Worm (Caenorhabditis elegans) whole organism, L4 larva: Measurements from ENCODE around the gene srh-41.

ENCODE experiments used
- F10B5.3 ChIP-seq: sonication (generic microtip); optimal IDR thresholded peaks from 2 replicates; lab custom pipeline; 2016; ENCODE audit warnings: mild to moderate bottlenecking, missing genetic modification characterization, missing compliant biosample characterization
- F26F4.8 ChIP-seq: fragments of 200-800 bp; sonication (Bioruptor generic); conservative IDR thresholded peaks from 2 replicates; pipeline ENCODE4 v1.3.6; 2022; ENCODE audit warnings: missing genetic modification characterization, missing compliant biosample characterization
- F49E8.2 ChIP-seq: sonication (generic microtip); optimal IDR thresholded peaks from 2 replicates; lab custom pipeline; 2016; ENCODE audit warnings: missing compliant biosample characterization, mild to moderate bottlenecking, missing genetic modification characterization, borderline replicate concordance
- T26A8.4 ChIP-seq: fragments of 200-800 bp; sonication (Bioruptor generic); IDR thresholded peaks from 2 replicates; pipeline ENCODE4 v1.3.6; 2022; ENCODE audit warnings: missing genetic modification characterization, missing compliant biosample characterization
- Y48G9A.11 ChIP-seq: fragments of 200-800 bp; sonication (Bioruptor generic); IDR thresholded peaks from 2 replicates; pipeline ENCODE4 v1.3.6; 2022; ENCODE audit warnings: missing genetic modification reagents, missing genetic modification characterization, missing compliant biosample characterization
- ZK337.2 ChIP-seq: fragments of 200-800 bp; sonication (Bioruptor generic); IDR thresholded peaks from 2 replicates; pipeline ENCODE4 v1.3.6; 2022; ENCODE audit warnings: missing genetic modification reagents, missing genetic modification characterization, missing compliant biosample characterization
- ama-1 ChIP-seq: fragments of 150-350 bp; optimal IDR thresholded peaks from 2 replicates; lab custom pipeline; 2014; ENCODE audit warnings: inconsistent platforms, mixed read lengths
- attf-4 ChIP-seq: sonication (generic microtip); optimal IDR thresholded peaks from 3 replicates; lab custom pipeline; 2017; ENCODE audit warnings: missing biosample characterization, missing genetic modification characterization
- ceh-28 ChIP-seq: fragments of 150-350 bp; optimal IDR thresholded peaks from 2 replicates; lab custom pipeline; 2014; ENCODE audit warnings: missing biosample characterization, missing genetic modification reagents, missing genetic modification characterization
- ces-1 ChIP-seq: fragments of 150-350 bp; sonication (generic microtip); optimal IDR thresholded peaks from 4 replicates; lab custom pipeline; 2014; ENCODE audit warnings: missing biosample characterization, missing genetic modification reagents, missing genetic modification characterization
- cey-2 ChIP-seq: sonication (generic microtip); optimal IDR thresholded peaks from 3 replicates; lab custom pipeline; 2017; ENCODE audit warnings: missing genetic modification characterization, mild to moderate bottlenecking, missing compliant biosample characterization, antibody characterized with exemption, borderline replicate concordance; ENCODE audit not compliant: insufficient read depth
- ctbp-1 ChIP-seq: fragments of 200-800 bp; sonication (Bioruptor generic); IDR thresholded peaks from 2 replicates; pipeline ENCODE4 v1.3.6; 2022; ENCODE audit warnings: missing genetic modification reagents, missing genetic modification characterization, missing compliant biosample characterization
- daf-16 ChIP-seq, 3 experiments: sonication (generic microtip); optimal IDR thresholded peaks; 2 replicates each; lab custom pipeline; 2016 to 2017; ENCODE audit warnings: missing genetic modification characterization in 3 of 3, missing genetic modification reagents in 3 of 3, mild to moderate bottlenecking in 2 of 3, missing compliant biosample characterization in 2 of 3, missing biosample characterization in 1 of 3, moderate library complexity in 1 of 3
- dpl-1 ChIP-seq: fragments of 150-350 bp; optimal IDR thresholded peaks from 2 replicates; lab custom pipeline; 2014; ENCODE audit warnings: missing biosample characterization, missing genetic modification reagents, missing genetic modification characterization
- gei-8 ChIP-seq: fragments of 200-800 bp; sonication (Bioruptor generic); optimal IDR thresholded peaks from 2 replicates; lab custom pipeline; 2018; ENCODE audit warnings: mild to moderate bottlenecking, missing genetic modification characterization, missing compliant biosample characterization
- hif-1 ChIP-seq, 2 experiments: sonication (generic microtip); optimal IDR thresholded peaks; 2 replicates each; lab custom pipeline; 2016 to 2017; ENCODE audit warnings: missing compliant biosample characterization in 2 of 2, missing genetic modification characterization in 2 of 2, missing genetic modification reagents in 2 of 2, missing genotype in 2 of 2, mild to moderate bottlenecking in 1 of 2
- hlh-11 ChIP-seq: fragments of 200-800 bp; sonication (Bioruptor generic); optimal IDR thresholded peaks from 2 replicates; lab custom pipeline; 2018; ENCODE audit warnings: mild to moderate bottlenecking, missing genetic modification characterization, missing compliant biosample characterization
- hmg-1.1 ChIP-seq: fragments of 200-800 bp; sonication (Bioruptor generic); IDR thresholded peaks from 2 replicates; pipeline ENCODE4 v1.3.6; 2022; ENCODE audit warnings: missing genetic modification reagents, missing genetic modification characterization, missing compliant biosample characterization
- lin-1 ChIP-seq: fragments of 200-800 bp; sonication (Bioruptor generic); IDR thresholded peaks from 2 replicates; pipeline ENCODE4 v1.3.6; 2022; ENCODE audit warnings: missing genetic modification reagents, missing genetic modification characterization, missing compliant biosample characterization
- lin-38 ChIP-seq: fragments of 200-800 bp; sonication (Bioruptor generic); IDR thresholded peaks from 2 replicates; pipeline ENCODE4 v1.3.6; 2022; ENCODE audit warnings: missing genetic modification reagents, missing genetic modification characterization, missing compliant biosample characterization
- lin-39 ChIP-seq: fragments of 150-350 bp; optimal IDR thresholded peaks from 2 replicates; lab custom pipeline; 2014; ENCODE audit warnings: missing biosample characterization, missing genetic modification reagents, missing genetic modification characterization
- lir-3 ChIP-seq: sonication (generic microtip); optimal IDR thresholded peaks from 2 replicates; lab custom pipeline; 2016; ENCODE audit warnings: mild to moderate bottlenecking, missing genetic modification characterization, missing compliant biosample characterization
- lsy-2 ChIP-seq, 2 experiments: fragments of 150-350 bp in 1 of 2; sonication (generic microtip) in 1 of 2; optimal IDR thresholded peaks; 2 replicates each; lab custom pipeline; 2014 to 2017; ENCODE audit warnings: missing biosample characterization in 2 of 2, missing genetic modification characterization in 2 of 2
- madf-5 ChIP-seq, 2 experiments: fragments of 200-800 bp; sonication (Bioruptor generic); IDR thresholded peaks; 2 replicates each; pipeline ENCODE4 v1.3.6; 2022; ENCODE audit warnings: missing compliant biosample characterization in 2 of 2, missing genetic modification characterization in 2 of 2
- mdl-1 ChIP-seq, 2 experiments: fragments of 150-350 bp in 1 of 2; sonication (generic microtip) in 1 of 2; optimal IDR thresholded peaks; 2 replicates each; lab custom pipeline; 2014 to 2017; ENCODE audit warnings: missing biosample characterization in 2 of 2, missing genetic modification characterization in 2 of 2
- mep-1 ChIP-seq: fragments of 150-350 bp; sonication (generic microtip); optimal IDR thresholded peaks from 3 replicates; lab custom pipeline; 2014; ENCODE audit warnings: missing biosample characterization, missing genetic modification characterization
- mes-2 ChIP-seq: sonication (generic microtip); optimal IDR thresholded peaks from 2 replicates; lab custom pipeline; 2016; ENCODE audit warnings: missing genotype, mild to moderate bottlenecking, missing genetic modification characterization, missing compliant biosample characterization; ENCODE audit not compliant: poor library complexity, severe bottlenecking
- mxl-2 ChIP-seq: fragments of 200-800 bp; sonication (Bioruptor generic); conservative IDR thresholded peaks from 2 replicates; pipeline ENCODE4 v1.3.6; 2022; ENCODE audit warnings: missing genetic modification reagents, missing genetic modification characterization, missing compliant biosample characterization
- nhr-11 ChIP-seq: fragments of 150-350 bp; optimal IDR thresholded peaks from 2 replicates; lab custom pipeline; 2014; ENCODE audit warnings: missing biosample characterization, missing genetic modification characterization
- nhr-25 ChIP-seq: sonication (generic microtip); optimal IDR thresholded peaks from 2 replicates; lab custom pipeline; 2017; ENCODE audit warnings: missing genetic modification characterization, mild to moderate bottlenecking, missing compliant biosample characterization, antibody characterized with exemption, moderate library complexity, borderline replicate concordance; ENCODE audit not compliant: insufficient read depth
- nhr-41 ChIP-seq: fragments of 200-800 bp; sonication (Bioruptor generic); IDR thresholded peaks from 2 replicates; pipeline ENCODE4 v1.3.6; 2022; ENCODE audit warnings: missing genetic modification reagents, missing genetic modification characterization, missing compliant biosample characterization
- nhr-6 ChIP-seq: fragments of 150-350 bp; optimal IDR thresholded peaks from 2 replicates; lab custom pipeline; 2014; ENCODE audit warnings: missing biosample characterization, missing genetic modification characterization
- nhr-76 ChIP-seq: fragments of 150-350 bp; optimal IDR thresholded peaks from 2 replicates; lab custom pipeline; 2014; ENCODE audit warnings: missing biosample characterization, missing genetic modification characterization
- nhr-77 ChIP-seq: fragments of 150-350 bp; optimal IDR thresholded peaks from 2 replicates; lab custom pipeline; 2014; ENCODE audit warnings: missing biosample characterization, missing genetic modification characterization
- saeg-2 ChIP-seq: fragments of 200-800 bp; sonication (Bioruptor generic); IDR thresholded peaks from 2 replicates; pipeline ENCODE4 v1.3.6; 2022; ENCODE audit warnings: missing genetic modification reagents, missing genetic modification characterization, missing compliant biosample characterization
- snpc-1.2 ChIP-seq: fragments of 200-800 bp; sonication (Bioruptor generic); IDR thresholded peaks from 2 replicates; pipeline ENCODE4 v1.3.6; 2022; ENCODE audit warnings: missing genetic modification reagents, missing genetic modification characterization, missing compliant biosample characterization
- tag-97 ChIP-seq: fragments of 200-800 bp; sonication (Bioruptor generic); IDR thresholded peaks from 2 replicates; pipeline ENCODE4 v1.3.6; 2022; ENCODE audit warnings: missing genetic modification characterization, missing compliant biosample characterization
- unc-130 ChIP-seq: sonication (generic microtip); optimal IDR thresholded peaks from 2 replicates; lab custom pipeline; 2016; ENCODE audit warnings: missing genetic modification reagents, missing genetic modification characterization, missing compliant biosample characterization
- unc-62 ChIP-seq, 3 experiments: fragments of 150-350 bp in 1 of 3; sonication (generic microtip); optimal IDR thresholded peaks in 2 of 3; peaks in 1 of 3; 1 replicate in 1 of 3; 2 replicates in 2 of 3; lab custom pipeline; 2014 to 2017; ENCODE audit warnings: missing biosample characterization in 3 of 3, missing genetic modification characterization in 3 of 3, missing genetic modification reagents in 3 of 3, missing genotype in 1 of 3
- zag-1 ChIP-seq: fragments of 150-350 bp; optimal IDR thresholded peaks from 2 replicates; lab custom pipeline; 2014; ENCODE audit warnings: missing biosample characterization, missing genetic modification characterization
- zfp-2 ChIP-seq: sonication (generic microtip); optimal IDR thresholded peaks from 2 replicates; lab custom pipeline; 2016; ENCODE audit warnings: mild to moderate bottlenecking, missing genetic modification characterization, missing compliant biosample characterization
- zfp-3 ChIP-seq: fragments of 200-800 bp; sonication (Bioruptor generic); conservative IDR thresholded peaks from 2 replicates; pipeline ENCODE4 v1.3.6; 2022; ENCODE audit warnings: missing genetic modification reagents, missing genetic modification characterization, missing compliant biosample characterization

Gene srh-41

DNA sequence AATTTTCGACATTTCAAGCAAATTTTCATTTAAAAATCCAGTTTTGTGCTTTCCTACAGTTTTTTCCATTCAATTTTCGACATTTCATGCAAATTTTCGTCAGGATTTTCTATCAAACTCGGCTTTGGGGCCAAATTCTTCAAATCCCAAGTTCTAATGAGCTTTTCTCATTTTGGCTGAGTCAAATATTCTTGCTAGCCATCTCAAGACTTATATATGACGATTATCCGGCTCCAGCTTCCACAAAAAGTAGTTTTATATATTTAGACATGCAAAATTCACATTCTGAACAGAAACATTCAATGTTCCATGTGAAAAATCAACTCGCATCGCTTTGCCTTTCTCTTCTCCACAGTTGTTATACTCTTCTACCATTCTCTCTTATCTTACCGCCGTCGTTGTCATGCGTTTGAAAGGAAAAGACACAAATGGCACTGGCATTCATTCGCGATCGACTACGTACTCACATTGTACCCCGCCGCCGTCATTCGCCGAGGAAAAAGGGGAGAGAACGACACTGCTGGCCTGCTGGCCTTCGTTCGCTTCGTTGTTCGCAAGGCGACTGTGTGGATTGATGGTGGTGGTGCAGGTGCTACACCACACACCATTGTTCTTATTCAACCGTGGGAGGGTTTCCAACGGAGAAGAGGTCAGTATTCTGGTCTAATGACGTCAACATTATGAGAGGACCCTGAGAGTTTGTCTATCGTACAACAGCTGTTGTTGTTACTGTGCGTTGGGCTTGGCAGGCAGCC, 39.3 kb downstream of the srh-41 start (continued):
- TF ChIP-seq mdl-1 (tag; optimal IDR thresholded peaks at IDR 0.05; lab: Kevin White, UChicago) (peak in 1 of 2 experiments; percentile 17), dpl-1 (GFP tag; lab: Kevin White, UChicago) (peak; percentile 52), saeg-2 (no peak), ZK337.2 (GFP tag; lab: Robert Waterston, UW) (no peak), nhr-6 (tag; lab: Kevin White, UChicago) (no peak), F49E8.2 (tag; lab: Kevin White, UChicago) (no peak), ctbp-1 (no peak), nhr-76 (no peak), mxl-2 (GFP tag; lab: Robert Waterston, UW) (no peak), mep-1 (tag; lab: Kevin White, UChicago) (peak; percentile 75), unc-130 (GFP tag; lab: Kevin White, UChicago) (no peak), lin-38 (GFP tag; lab: Robert Waterston, UW) (peak; percentile 22; the same call in 1 of the 2 replicates), cey-2 (tag; lab: Kevin White, UChicago) (no peak), F10B5.3 (tag; lab: Kevin White, UChicago) (no peak), lsy-2 (tag; optimal IDR thresholded peaks at IDR 0.05; lab: Kevin White, UChicago) (peak in 1 of 2 experiments; percentile 20), ama-1 (lab: Kevin White, UChicago) (no peak), Y48G9A.11 (GFP tag; lab: Robert Waterston, UW) (no peak), hmg-1.1 (GFP tag; lab: Robert Waterston, UW) (peak; percentile 61; the same call in 1 of the 2 replicates), hif-1 (tag; optimal IDR thresholded peaks at IDR 0.05; lab: Kevin White, UChicago) (no peak), mes-2 (tag; lab: Kevin White, UChicago) (peak; percentile 36), T26A8.4 (no peak), nhr-25 (no peak), F26F4.8 (no peak), lin-39 (no peak), ces-1 (GFP tag; lab: Kevin White, UChicago) (no peak), tag-97 (GFP tag; lab: Robert Waterston, UW) (no peak), nhr-41 (GFP tag; lab: Robert Waterston, UW) (no peak), daf-16 (GFP tag; optimal IDR thresholded peaks at IDR 0.05; lab: Kevin White, UChicago) (no peak), daf-16 (tag; optimal IDR thresholded peaks at IDR 0.05; lab: Kevin White, UChicago) (peak; percentile 15), zfp-3 (no peak), zfp-2 (no peak), unc-62 (GFP tag; optimal IDR thresholded peaks at IDR 0.05 in 1 of 2; lab: Kevin White, UChicago) (peak in 1 of 2 experiments; percentile 29), unc-62 (tag; optimal IDR thresholded peaks at IDR 0.05; lab: Kevin White, UChicago) (no peak), gei-8 (GFP tag; lab: Kevin White, UChicago) (no peak), attf-4 (tag; lab: Kevin White, UChicago) (no peak), lin-1 (GFP tag; lab: Robert Waterston, UW) (peak; percentile 35; the same call in 1 of the 2 replicates), snpc-1.2 (GFP tag; lab: Robert Waterston, UW) (no peak), ceh-28 (no peak), madf-5 (GFP tag; IDR thresholded peaks at IDR 0.05; lab: Robert Waterston, UW) (no peak), lir-3 (tag; lab: Kevin White, UChicago) (no peak), zag-1 (tag; lab: Kevin White, UChicago) (no peak), nhr-77 (tag; lab: Kevin White, UChicago) (peak; percentile 80), hlh-11 (tag; lab: Kevin White, UChicago) (peak; percentile 81), nhr-11 (tag; lab: Kevin White, UChicago) (no peak)
